Fruit fly (Drosophila melanogaster) whole organism, pupa: Measurements from ENCODE around the gene CG32373.

Source experiments
- CG10348 ChIP-seq: fragments of 200-800 bp; sonication (Bioruptor generic); IDR thresholded peaks from 2 replicates; pipeline ENCODE4 v1.3.6; 2022; ENCODE audit warnings: missing biosample characterization, missing genetic modification characterization
- CG12605 ChIP-seq: fragments of 200-800 bp; sonication (Bioruptor generic); IDR thresholded peaks from 2 replicates; pipeline ENCODE4 v1.3.6; 2022; ENCODE audit warnings: missing biosample characterization, missing genetic modification characterization
- CG13204 ChIP-seq: fragments of 200-800 bp; sonication (Bioruptor generic); optimal IDR thresholded peaks from 2 replicates; lab custom pipeline; 2018; ENCODE audit warnings: missing biosample characterization, mild to moderate bottlenecking, missing genetic modification characterization, moderate library complexity
- CG14655 ChIP-seq: fragments of 200-800 bp; sonication (Bioruptor generic); optimal IDR thresholded peaks from 3 replicates; lab custom pipeline; 2017; ENCODE audit warnings: mild to moderate bottlenecking, missing biosample characterization, missing genetic modification reagents, missing genetic modification characterization
- CG15710 ChIP-seq: fragments of 200-800 bp; sonication (Bioruptor generic); optimal IDR thresholded peaks from 2 replicates; lab custom pipeline; 2018; ENCODE audit warnings: missing biosample characterization, mild to moderate bottlenecking, missing genetic modification characterization, moderate library complexity
- CG17806 ChIP-seq: fragments of 200-800 bp; sonication (Bioruptor generic); optimal IDR thresholded peaks from 2 replicates; lab custom pipeline; 2018; ENCODE audit warnings: missing biosample characterization, mild to moderate bottlenecking, missing genetic modification characterization, moderate library complexity
- CG32121 ChIP-seq: fragments of 200-800 bp; sonication (Bioruptor generic); IDR thresholded peaks from 2 replicates; pipeline ENCODE4 v1.3.6; 2022; ENCODE audit warnings: missing biosample characterization, missing genetic modification characterization
- CG34367 ChIP-seq: fragments of 200-800 bp; sonication (Bioruptor generic); optimal IDR thresholded peaks from 2 replicates; lab custom pipeline; 2018; ENCODE audit warnings: missing biosample characterization, mild to moderate bottlenecking, missing genetic modification characterization
- CG4496 ChIP-seq: fragments of 200-800 bp; sonication (Bioruptor generic); IDR thresholded peaks from 3 replicates; pipeline ENCODE4 v1.3.6; 2022; ENCODE audit warnings: missing biosample characterization, missing genetic modification characterization
- CG8159 ChIP-seq: fragments of 200-800 bp; sonication (Bioruptor generic); optimal IDR thresholded peaks from 3 replicates; lab custom pipeline; 2018; ENCODE audit warnings: missing biosample characterization, mild to moderate bottlenecking, missing genetic modification characterization, moderate library complexity
- CG8301 ChIP-seq: fragments of 200-800 bp; sonication (Bioruptor generic); optimal IDR thresholded peaks from 2 replicates; lab custom pipeline; 2018; ENCODE audit warnings: missing biosample characterization, mild to moderate bottlenecking, missing genetic modification characterization
- CG9948 ChIP-seq: fragments of 200-800 bp; sonication (Bioruptor generic); optimal IDR thresholded peaks from 2 replicates; lab custom pipeline; 2018; ENCODE audit warnings: missing biosample characterization, mild to moderate bottlenecking, missing genetic modification characterization, moderate library complexity
- D1 ChIP-seq: fragments of 200-800 bp; sonication (Bioruptor generic); optimal IDR thresholded peaks from 2 replicates; lab custom pipeline; 2018; ENCODE audit warnings: missing biosample characterization, mild to moderate bottlenecking, missing genetic modification characterization, moderate library complexity
- EcR ChIP-seq: fragments of 200-800 bp; sonication (Bioruptor generic); optimal IDR thresholded peaks from 3 replicates; lab custom pipeline; 2019; ENCODE audit warnings: missing biosample characterization, missing genetic modification characterization, mild to moderate bottlenecking, moderate library complexity, missing genetic modification reagents
- Ets98B ChIP-seq: fragments of 200-800 bp; sonication (Bioruptor generic); IDR thresholded peaks from 2 replicates; pipeline ENCODE4 v1.3.6; 2022; ENCODE audit warnings: missing biosample characterization, missing genetic modification characterization
- Pif1A ChIP-seq: fragments of 200-800 bp; sonication (Bioruptor generic); optimal IDR thresholded peaks from 3 replicates; lab custom pipeline; 2016; ENCODE audit warnings: missing biosample characterization, missing genetic modification characterization
- Pif1B ChIP-seq: fragments of 200-800 bp; sonication (Bioruptor generic); optimal IDR thresholded peaks from 3 replicates; lab custom pipeline; 2016; ENCODE audit warnings: missing biosample characterization, missing genetic modification characterization
- Snoo ChIP-seq: fragments of 200-800 bp; sonication (Bioruptor generic); optimal IDR thresholded peaks from 3 replicates; lab custom pipeline; 2017; ENCODE audit warnings: missing biosample characterization, mild to moderate bottlenecking, missing genetic modification characterization, inconsistent platforms
- fd96Ca ChIP-seq: fragments of 200-800 bp; sonication (Bioruptor generic); IDR thresholded peaks from 3 replicates; pipeline ENCODE4 v1.3.6; 2022; ENCODE audit warnings: missing biosample characterization, missing genetic modification characterization
- gl ChIP-seq: fragments of 200-800 bp; sonication (Bioruptor generic); optimal IDR thresholded peaks from 2 replicates; lab custom pipeline; 2018; ENCODE audit warnings: missing biosample characterization, mild to moderate bottlenecking, missing genetic modification characterization
- rn ChIP-seq: fragments of 200-800 bp; sonication (Bioruptor generic); IDR thresholded peaks from 2 replicates; pipeline ENCODE4 v1.3.6; 2022; ENCODE audit warnings: missing biosample characterization, missing genetic modification characterization

The CG32373 gene

DNA sequence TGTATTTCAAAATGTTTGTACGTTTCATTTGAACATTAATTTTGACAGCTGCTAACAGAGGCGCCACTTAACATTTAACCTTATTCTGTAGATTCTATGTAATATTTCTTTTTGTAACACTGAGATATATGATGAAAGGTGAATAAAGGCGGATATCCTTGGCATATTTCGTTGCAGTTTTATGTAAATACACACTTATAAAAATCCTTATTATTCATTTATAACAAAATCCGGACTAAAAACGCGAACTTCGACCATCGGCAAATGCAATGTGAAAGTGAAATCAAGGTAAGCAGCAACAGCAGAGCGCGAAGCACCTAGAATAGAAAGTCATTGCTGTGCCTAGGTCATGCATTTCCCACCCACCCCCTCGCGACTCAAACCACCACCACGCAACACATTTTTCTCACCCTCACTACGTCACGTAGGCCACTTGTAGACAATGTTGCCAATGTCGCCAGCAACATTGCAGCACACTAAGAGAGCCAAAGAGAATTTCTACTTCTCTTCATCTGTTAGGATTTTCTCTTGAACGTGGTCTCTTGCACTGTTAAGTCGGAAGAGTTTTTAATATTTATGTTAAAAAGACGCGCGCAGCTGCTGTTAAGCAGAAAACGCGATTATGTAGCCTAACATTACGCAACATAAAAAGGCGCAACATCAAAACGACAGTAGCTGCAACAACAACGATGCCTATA is 131.2 kb downstream of the CG32373 start:
- peak; percentile 74 for TF ChIP-seq CG12605 (GFP tag; lab: Robert Waterston, UW)
- no peak for TF ChIP-seq Snoo (tag; lab: Kevin White, UChicago)
- no peak for TF ChIP-seq CG10348 (GFP tag; lab: Robert Waterston, UW)
- TF ChIP-seq D1 (tag; lab: Kevin White, UChicago): no peak
- 0 out of 3 replicates have a peak, but pooled peaks have one; percentile 43 for TF ChIP-seq CG4496 (GFP tag; lab: Robert Waterston, UW)
- peak; percentile 34; the same call in 1 of the 2 replicates for TF ChIP-seq Ets98B (GFP tag; lab: Robert Waterston, UW)

DNA sequence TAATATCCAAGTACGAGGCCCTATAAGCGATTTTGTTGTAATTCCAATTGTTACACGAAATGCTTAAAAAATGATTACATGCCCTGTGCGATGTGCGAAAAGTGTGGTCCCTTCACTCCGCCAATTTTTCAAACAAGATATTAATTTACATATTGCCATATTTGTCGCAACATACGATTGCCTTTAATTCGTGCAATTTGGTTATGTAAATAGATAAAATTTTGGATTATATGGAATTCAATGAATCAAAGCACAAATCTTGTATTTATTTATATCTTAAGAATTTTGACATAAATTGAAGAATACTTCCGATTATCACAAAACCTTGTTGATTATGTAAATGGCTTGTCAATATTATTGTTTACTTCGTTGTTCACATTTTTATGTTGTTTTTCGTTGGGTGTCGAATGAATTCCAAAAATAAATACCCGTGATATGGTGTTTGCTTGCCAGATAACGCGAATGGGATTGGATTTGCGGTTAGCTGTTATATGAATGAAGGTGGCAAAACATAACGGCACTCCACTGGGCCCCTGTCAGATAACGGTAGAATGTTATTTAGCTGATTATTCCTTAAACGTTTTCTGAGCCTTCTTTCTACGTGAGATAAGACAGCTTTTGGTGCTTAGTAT is 131.8 kb downstream of the CG32373 start:
- peak; percentile 9 for TF ChIP-seq Snoo (tag; lab: Kevin White, UChicago)
- TF ChIP-seq CG8159 (tag; lab: Kevin White, UChicago): no peak

DNA sequence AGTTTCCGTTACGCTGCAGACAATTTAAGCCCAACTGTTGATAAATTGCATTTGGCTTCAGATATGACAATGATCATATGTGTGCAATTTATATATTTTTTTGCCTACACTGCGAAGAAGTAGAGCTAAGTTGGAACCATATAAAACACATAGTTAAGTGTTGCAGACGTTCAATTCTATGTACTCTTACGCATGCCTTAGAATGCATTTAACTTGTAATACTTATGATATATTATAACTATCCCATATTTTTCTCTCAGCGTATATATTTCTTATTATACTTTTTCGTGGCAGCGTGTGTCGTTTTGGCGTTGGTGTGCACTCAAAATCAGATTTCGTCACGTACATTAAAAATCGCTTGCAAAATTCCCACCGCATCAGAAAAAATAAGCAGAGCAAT is 133.0 kb downstream of the CG32373 start:
- TF ChIP-seq CG8159 (tag; lab: Kevin White, UChicago): no peak
- peak; percentile 36; the same call in 1 of the 2 replicates for TF ChIP-seq CG10348 (GFP tag; lab: Robert Waterston, UW)
- no peak for TF ChIP-seq CG13204
- no peak; the same call in 2 of the 3 replicates for TF ChIP-seq fd96Ca
- TF ChIP-seq Ets98B (GFP tag; lab: Robert Waterston, UW): peak; percentile 77
- peak; percentile 32; the same call in 1 of the 2 replicates for TF ChIP-seq rn
- no peak for TF ChIP-seq gl (tag; lab: Kevin White, UChicago)
- no peak for TF ChIP-seq CG15710 (tag; lab: Kevin White, UChicago)
- peak; percentile 85 for TF ChIP-seq CG4496 (GFP tag; lab: Robert Waterston, UW)
- no peak for TF ChIP-seq EcR (GFP tag; lab: Kevin White, UChicago)
- TF ChIP-seq CG14655 (GFP tag; lab: Kevin White, UChicago): no peak
- peak; percentile 55 for TF ChIP-seq Pif1A (GFP tag; lab: Kevin White, UChicago)
- no peak for TF ChIP-seq D1 (tag; lab: Kevin White, UChicago)
- TF ChIP-seq Pif1B (GFP tag; lab: Kevin White, UChicago): peak; percentile 28
- peak; percentile 43 for TF ChIP-seq CG17806 (tag; lab: Kevin White, UChicago)
- no peak for TF ChIP-seq CG9948 (tag; lab: Kevin White, UChicago)
- TF ChIP-seq CG12605 (GFP tag; lab: Robert Waterston, UW): peak; percentile 69
- no peak for TF ChIP-seq CG34367 (tag; lab: Kevin White, UChicago)
- TF ChIP-seq Snoo (tag; lab: Kevin White, UChicago): peak; percentile 59
- TF ChIP-seq CG8301 (tag; lab: Kevin White, UChicago): peak; percentile 44
- peak; percentile 86 for TF ChIP-seq CG32121

DNA sequence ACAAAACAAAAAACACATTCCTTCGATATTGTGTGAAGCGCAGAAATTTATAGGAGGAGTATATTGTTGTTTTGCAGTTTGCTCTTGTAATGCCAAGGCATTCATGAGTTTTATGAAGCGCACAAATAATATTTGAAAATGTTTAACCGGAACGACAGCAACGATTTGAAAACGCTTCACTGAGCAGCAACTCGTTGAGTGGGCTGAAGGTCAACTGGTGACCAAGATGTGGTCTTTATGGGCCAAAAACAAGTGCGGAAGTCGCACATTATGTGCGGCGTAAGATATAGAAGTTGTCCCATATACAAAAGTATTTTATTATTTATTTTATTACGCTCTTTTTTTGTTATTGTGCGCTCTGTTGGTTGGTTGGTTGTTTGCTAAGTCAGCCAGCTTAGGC is 135.9 kb downstream of the CG32373 start:
- TF ChIP-seq CG8159 (tag; lab: Kevin White, UChicago) (no peak), CG13204 (no peak), Ets98B (GFP tag; lab: Robert Waterston, UW) (no peak), CG14655 (GFP tag; lab: Kevin White, UChicago) (no peak), Snoo (tag; lab: Kevin White, UChicago) (no peak), CG17806 (tag; lab: Kevin White, UChicago) (no peak), fd96Ca (no peak), EcR (GFP tag; lab: Kevin White, UChicago) (no peak), D1 (tag; lab: Kevin White, UChicago) (no peak), Pif1A (GFP tag; lab: Kevin White, UChicago) (no peak), Pif1B (GFP tag; lab: Kevin White, UChicago) (no peak), CG12605 (GFP tag; lab: Robert Waterston, UW) (no peak), CG9948 (tag; lab: Kevin White, UChicago) (no peak), CG10348 (GFP tag; lab: Robert Waterston, UW) (no peak), CG8301 (tag; lab: Kevin White, UChicago) (no peak), gl (tag; lab: Kevin White, UChicago) (no peak), CG4496 (GFP tag; lab: Robert Waterston, UW) (no peak), CG32121 (no peak), CG15710 (tag; lab: Kevin White, UChicago) (no peak), CG34367 (tag; lab: Kevin White, UChicago) (no peak)

DNA sequence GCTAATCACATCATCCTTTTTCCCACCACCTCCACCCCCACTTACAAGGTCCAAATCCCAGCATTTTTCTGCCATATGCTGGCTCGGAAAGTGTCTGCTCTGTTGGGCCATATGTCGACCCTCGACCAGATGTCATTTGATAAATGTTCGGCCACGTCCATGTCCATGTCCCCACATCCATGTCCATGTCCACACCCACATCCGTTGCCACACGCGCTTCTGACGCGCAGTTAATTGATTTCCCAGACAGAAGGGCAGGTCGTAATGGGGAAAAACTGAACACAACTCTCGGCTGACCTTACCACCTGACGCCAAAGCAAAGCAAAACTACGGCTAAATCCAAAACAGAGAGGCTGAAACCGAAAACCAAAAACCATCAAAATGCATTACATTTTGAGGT is 136.6 kb downstream of the CG32373 start:
- no peak for TF ChIP-seq CG9948 (tag; lab: Kevin White, UChicago)
- no peak for TF ChIP-seq gl (tag; lab: Kevin White, UChicago)
- no peak for TF ChIP-seq CG12605 (GFP tag; lab: Robert Waterston, UW)
- TF ChIP-seq Pif1A (GFP tag; lab: Kevin White, UChicago): no peak
- no peak for TF ChIP-seq Pif1B (GFP tag; lab: Kevin White, UChicago)
- TF ChIP-seq Ets98B (GFP tag; lab: Robert Waterston, UW): no peak
- TF ChIP-seq CG8159 (tag; lab: Kevin White, UChicago): no peak
- TF ChIP-seq CG34367 (tag; lab: Kevin White, UChicago): no peak
- TF ChIP-seq CG8301 (tag; lab: Kevin White, UChicago): no peak
- no peak for TF ChIP-seq CG15710 (tag; lab: Kevin White, UChicago)
- no peak for TF ChIP-seq CG10348 (GFP tag; lab: Robert Waterston, UW)
- no peak for TF ChIP-seq fd96Ca
